Fruit fly (Drosophila melanogaster): ENCODE data around the gene CG2604.

CG2604 gene

DNA sequence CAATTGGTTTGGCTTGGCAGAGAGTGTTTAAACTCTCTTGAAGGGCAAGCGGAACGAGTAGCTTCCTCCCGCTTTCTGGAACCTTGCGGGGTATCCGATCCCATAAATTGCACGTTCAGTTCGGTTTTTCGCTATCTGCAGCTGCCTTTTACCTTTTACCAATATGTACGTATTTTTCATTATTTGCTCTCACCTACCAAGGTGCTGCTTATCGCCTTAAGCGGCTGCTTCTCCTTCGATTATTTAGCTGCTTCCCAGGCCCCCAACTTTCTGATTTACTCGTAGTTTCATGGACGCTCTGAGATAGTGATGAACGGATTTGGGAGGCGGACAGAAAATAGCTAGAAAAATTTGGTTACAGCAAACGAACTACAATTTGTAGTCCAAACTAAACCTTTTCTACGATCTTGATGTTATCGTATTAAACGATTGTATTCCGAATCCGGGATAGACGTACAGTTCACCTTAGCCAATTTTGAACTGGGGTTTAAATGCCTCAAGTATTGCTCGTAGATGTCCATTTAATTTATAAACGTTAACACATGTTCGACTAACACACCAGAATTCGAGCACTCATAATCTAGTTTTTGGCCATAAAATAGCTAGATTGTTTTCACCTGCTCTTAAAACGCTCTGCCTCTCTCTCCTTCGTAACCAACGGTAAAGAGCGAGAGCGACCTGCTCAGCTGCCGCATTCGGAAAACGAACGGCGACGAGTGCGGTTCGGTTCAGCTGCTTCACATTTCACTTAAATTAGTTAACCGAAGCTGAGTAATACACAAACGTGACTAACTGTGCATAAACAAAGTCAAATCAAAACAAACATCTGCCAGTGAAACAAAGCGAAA, 41.3 kb upstream of the CG2604 start (continued):
- peak; percentile 91; the same call in 2 of the 4 replicates for TF ChIP-seq chinmo (GFP tag; IDR thresholded peaks at IDR 0.05; ENCODE audit: partially characterized antibody)
- no peak for TF ChIP-seq gt (GFP tag; IDR thresholded peaks at IDR 0.05)
- peak; percentile 71 for TF ChIP-seq Med (GFP tag)
- TF ChIP-seq usp (GFP tag; optimal IDR thresholded peaks at IDR 0.05), result no peak
- TF ChIP-seq sim (GFP tag; IDR thresholded peaks at IDR 0.05), result no peak
- TF ChIP-seq Hey (tag; optimal IDR thresholded peaks at IDR 0.05), result no peak
- no peak for TF ChIP-seq CG15479 (GFP tag; optimal IDR thresholded peaks at IDR 0.05)
- peak; percentile 13 for TF ChIP-seq fd3F (GFP tag; optimal IDR thresholded peaks at IDR 0.05)
- TF ChIP-seq CG3065 (GFP tag; optimal IDR thresholded peaks at IDR 0.05), result no peak
- TF ChIP-seq E2f1 (GFP tag; IDR thresholded peaks at IDR 0.05), result no peak
- no peak for TF ChIP-seq CG17912 (GFP tag; optimal IDR thresholded peaks at IDR 0.05)
- no peak; the same call in 2 of the 3 replicates for TF ChIP-seq HLH4C (GFP tag; IDR thresholded peaks at IDR 0.05; ENCODE audit: partially characterized antibody)
- TF ChIP-seq CG3281 (GFP tag; optimal IDR thresholded peaks at IDR 0.05), result peak; percentile 58
- peak; percentile 61 for TF ChIP-seq CG2120 (GFP tag; optimal IDR thresholded peaks at IDR 0.05)
- no peak for TF ChIP-seq CG8089 (GFP tag; optimal IDR thresholded peaks at IDR 0.05)
- no peak for TF ChIP-seq otp (GFP tag; IDR thresholded peaks at IDR 0.05)
- TF ChIP-seq Xbp1 (GFP tag; optimal IDR thresholded peaks at IDR 0.05), result no peak
- peak; percentile 71 for TF ChIP-seq shn (GFP tag; optimal IDR thresholded peaks at IDR 0.05)
- peak; percentile 44 for TF ChIP-seq HmgZ (tag; optimal IDR thresholded peaks at IDR 0.05)
- TF ChIP-seq CG30403 (GFP tag; optimal IDR thresholded peaks at IDR 0.05), result peak; percentile 39
- peak; percentile 5 for TF ChIP-seq exex (tag; optimal IDR thresholded peaks at IDR 0.05)
- TF ChIP-seq MESR4 (GFP tag; optimal IDR thresholded peaks at IDR 0.05), result no peak
- TF ChIP-seq Fer3 (tag; optimal IDR thresholded peaks at IDR 0.05), result peak; percentile 20
- TF ChIP-seq Hsf (GFP tag; optimal IDR thresholded peaks at IDR 0.05), result no peak
- no peak for TF ChIP-seq CG11247 (GFP tag; IDR thresholded peaks at IDR 0.05)
- TF ChIP-seq insv (GFP tag; optimal IDR thresholded peaks at IDR 0.05), result peak in 1 of 2 experiments; percentile 9
- peak; percentile 32 for TF ChIP-seq CG2116 (GFP tag; optimal IDR thresholded peaks at IDR 0.05)
- no peak; the same call in 1 of the 2 replicates for TF ChIP-seq sna (GFP tag; IDR thresholded peaks at IDR 0.05; ENCODE audit: partially characterized antibody)
- peak; percentile 32 for TF ChIP-seq CG10267 (tag; optimal IDR thresholded peaks at IDR 0.05)
- TF ChIP-seq CG14965 (GFP tag; optimal IDR thresholded peaks at IDR 0.05; ENCODE audit: borderline replicate concordance), result no peak
- no peak for TF ChIP-seq CG8281 (tag; optimal IDR thresholded peaks at IDR 0.05)
- TF ChIP-seq grn (GFP tag; optimal IDR thresholded peaks at IDR 0.05), result peak; percentile 23
- no peak for TF ChIP-seq CG14860 (GFP tag; IDR thresholded peaks at IDR 0.05; ENCODE audit: partially characterized antibody)
- no peak for TF ChIP-seq ssp (GFP tag; IDR thresholded peaks at IDR 0.05)
- no peak for TF ChIP-seq Dad (GFP tag; optimal IDR thresholded peaks at IDR 0.05)
- TF ChIP-seq CG10543 (GFP tag; optimal IDR thresholded peaks at IDR 0.05), result peak; percentile 82
- TF ChIP-seq CG3995 (GFP tag; optimal IDR thresholded peaks at IDR 0.05), result peak; percentile 2
- TF ChIP-seq gfzf (GFP tag; optimal IDR thresholded peaks at IDR 0.05), result no peak
- TF ChIP-seq CG17612 (GFP tag; IDR thresholded peaks at IDR 0.05), result no peak
- TF ChIP-seq rib (GFP tag; IDR thresholded peaks at IDR 0.05), result no peak
- 0 out of 2 replicates have a peak, but pooled peaks have one; percentile 2 for TF ChIP-seq Rx (GFP tag; IDR thresholded peaks at IDR 0.05)
- TF ChIP-seq Drgx (GFP tag; IDR thresholded peaks at IDR 0.05), result no peak; the same call in 1 of the 2 replicates
- no peak for TF ChIP-seq jigr1 (GFP tag; IDR thresholded peaks at IDR 0.05)
- no peak for TF ChIP-seq CG10321 (GFP tag; IDR thresholded peaks at IDR 0.05)
- no peak for TF ChIP-seq CG8944 (GFP tag; optimal IDR thresholded peaks at IDR 0.05)
- peak; percentile 51 for TF ChIP-seq CG15269 (tag; optimal IDR thresholded peaks at IDR 0.05)
- peak; percentile 23 for TF ChIP-seq CG15601 (tag; optimal IDR thresholded peaks at IDR 0.05)
- no peak for TF ChIP-seq z (GFP tag; IDR thresholded peaks at IDR 0.05)
- peak; percentile 20 for TF ChIP-seq emc (GFP tag; optimal IDR thresholded peaks at IDR 0.05)
